Fruit fly (Drosophila melanogaster) whole organism, embryonic: ENCODE data around the gene Src64B.

Source experiments
- Abd-B ChIP-seq: fragments of 200-800 bp; sonication (Bioruptor generic); optimal IDR thresholded peaks from 2 replicates; lab custom pipeline; 2018; ENCODE audit warnings: missing biosample characterization, mild to moderate bottlenecking, missing genetic modification characterization, moderate library complexity
- Ada2b ChIP-seq: fragments of 200-800 bp; sonication (Bioruptor generic); IDR thresholded peaks from 2 replicates; pipeline ENCODE4 v1.3.6; 2022; ENCODE audit warnings: missing biosample characterization, missing genetic modification characterization
- Atf3 ChIP-seq: fragments of 200-800 bp; sonication (Bioruptor generic); optimal IDR thresholded peaks from 3 replicates; lab custom pipeline; 2016; ENCODE audit warnings: missing biosample characterization, missing genetic modification characterization
- Bteb2 ChIP-seq: fragments of 200-800 bp; sonication (Bioruptor generic); optimal IDR thresholded peaks from 2 replicates; lab custom pipeline; 2016; ENCODE audit warnings: missing biosample characterization, missing genetic modification characterization
- CG10321 ChIP-seq: fragments of 200-800 bp; sonication (Bioruptor generic); IDR thresholded peaks from 2 replicates; pipeline ENCODE4 v1.3.6; 2022; ENCODE audit warnings: missing biosample characterization, missing genetic modification characterization
- CG12071 ChIP-seq: fragments of 200-800 bp; sonication (Bioruptor generic); optimal IDR thresholded peaks from 3 replicates; lab custom pipeline; 2018; ENCODE audit warnings: missing biosample characterization, mild to moderate bottlenecking, missing genetic modification characterization
- CG13296 ChIP-seq: fragments of 200-800 bp; sonication (Bioruptor generic); optimal IDR thresholded peaks from 3 replicates; lab custom pipeline; 2018; ENCODE audit warnings: missing biosample characterization, mild to moderate bottlenecking, missing genetic modification characterization
- CG16815 ChIP-seq: fragments of 200-800 bp; sonication (Bioruptor generic); optimal IDR thresholded peaks from 3 replicates; lab custom pipeline; 2017; ENCODE audit warnings: missing biosample characterization, mild to moderate bottlenecking, missing genetic modification characterization
- CG1832 ChIP-seq: fragments of 200-800 bp; sonication (Bioruptor generic); optimal IDR thresholded peaks from 2 replicates; lab custom pipeline; 2017; ENCODE audit warnings: missing biosample characterization, mild to moderate bottlenecking, missing genetic modification characterization, inconsistent platforms
- CG2120 ChIP-seq: fragments of 200-800 bp; sonication (Bioruptor generic); optimal IDR thresholded peaks from 3 replicates; lab custom pipeline; 2016; ENCODE audit warnings: missing biosample characterization, missing genetic modification characterization
- CG3163 ChIP-seq: fragments of 200-800 bp; sonication (Bioruptor generic); optimal IDR thresholded peaks from 3 replicates; lab custom pipeline; 2016; ENCODE audit warnings: missing biosample characterization, missing genetic modification characterization
- CG3281 ChIP-seq: fragments of 200-800 bp; sonication (Bioruptor generic); optimal IDR thresholded peaks from 3 replicates; lab custom pipeline; 2017; ENCODE audit warnings: missing biosample characterization, mild to moderate bottlenecking, missing genetic modification characterization
- CG33213 ChIP-seq: fragments of 200-800 bp; sonication (Bioruptor generic); optimal IDR thresholded peaks from 3 replicates; lab custom pipeline; 2016; ENCODE audit warnings: missing biosample characterization, missing genetic modification characterization
- CG3407 ChIP-seq: fragments of 200-800 bp; sonication (Bioruptor generic); optimal IDR thresholded peaks from 2 replicates; lab custom pipeline; 2018; ENCODE audit warnings: missing biosample characterization, mild to moderate bottlenecking, missing genetic modification characterization
- CG3726 ChIP-seq: fragments of 200-800 bp; sonication (Bioruptor generic); IDR thresholded peaks from 3 replicates; pipeline ENCODE4, ENCODE4 v1.3.6; 2022; ENCODE audit warnings: missing biosample characterization, missing genetic modification characterization
- CG3838 ChIP-seq: fragments of 200-800 bp; sonication (Bioruptor generic); optimal IDR thresholded peaks from 3 replicates; lab custom pipeline; 2016; ENCODE audit warnings: missing biosample characterization, missing genetic modification characterization
- CG6272 ChIP-seq: fragments of 200-800 bp; sonication (Bioruptor generic); IDR thresholded peaks from 2 replicates; pipeline ENCODE4 v1.3.6; 2022; ENCODE audit warnings: missing biosample characterization, missing genetic modification characterization
- CG6683 ChIP-seq: fragments of 200-800 bp; sonication (Bioruptor generic); optimal IDR thresholded peaks from 2 replicates; lab custom pipeline; 2017; ENCODE audit warnings: missing biosample characterization, mild to moderate bottlenecking, missing genetic modification characterization, missing genetic modification reagents
- CHES-1-like ChIP-seq: fragments of 200-800 bp; sonication (Bioruptor generic); optimal IDR thresholded peaks from 2 replicates; lab custom pipeline; 2016; ENCODE audit warnings: missing biosample characterization, missing genetic modification characterization
- CkIIα-i1 ChIP-seq: fragments of 200-800 bp; sonication (Bioruptor generic); IDR thresholded peaks from 2 replicates; pipeline ENCODE4 v1.3.6; 2022; ENCODE audit warnings: missing biosample characterization, missing genetic modification characterization
- D ChIP-seq, 2 experiments: fragments of 200-800 bp in 1 of 2; fragments of >200 bp in 1 of 2; sonication (Bioruptor generic) in 1 of 2; optimal IDR thresholded peaks; 2 replicates in 1 of 2; 3 replicates in 1 of 2; lab custom pipeline; 2017; ENCODE audit warnings: mild to moderate bottlenecking in 1 of 2, missing biosample characterization in 1 of 2, missing genetic modification characterization in 1 of 2, missing genetic modification reagents in 1 of 2
- Dad ChIP-seq: fragments of 200-800 bp; sonication (Bioruptor generic); optimal IDR thresholded peaks from 3 replicates; lab custom pipeline; 2016; ENCODE audit warnings: missing biosample characterization, missing genetic modification characterization
- Dip2 ChIP-seq: fragments of 200-800 bp; sonication (Bioruptor generic); IDR thresholded peaks from 2 replicates; pipeline ENCODE4 v1.3.6; 2022; ENCODE audit warnings: missing biosample characterization, missing genetic modification characterization
- Ets65A ChIP-seq: fragments of 200-800 bp; sonication (Bioruptor generic); peaks from one replicate; lab custom pipeline; 2016; ENCODE audit warnings: missing biosample characterization, missing genetic modification characterization
- HLH4C ChIP-seq: fragments of 200-800 bp; sonication (Bioruptor generic); IDR thresholded peaks from 3 replicates; pipeline ENCODE4 v1.3.6; 2022; ENCODE audit warnings: missing biosample characterization, missing genetic modification characterization; ENCODE audit not compliant: partially characterized antibody
- Hr39 ChIP-seq: fragments of >200 bp; optimal IDR thresholded peaks from 2 replicates; lab custom pipeline; 2017
- MTF-1 ChIP-seq: fragments of 200-800 bp; sonication (Bioruptor generic); optimal IDR thresholded peaks from 2 replicates; lab custom pipeline; 2018; ENCODE audit warnings: missing biosample characterization, mild to moderate bottlenecking, missing genetic modification characterization, borderline replicate concordance
- Rx ChIP-seq: fragments of 200-800 bp; sonication (Bioruptor generic); IDR thresholded peaks from 2 replicates; pipeline ENCODE4 v1.3.6; 2022; ENCODE audit warnings: missing biosample characterization, missing genetic modification characterization
- Sin3A ChIP-seq: fragments of >200 bp; optimal IDR thresholded peaks from 2 replicates; lab custom pipeline; 2018
- Sry-β ChIP-seq: fragments of 200-800 bp; sonication (Bioruptor generic); optimal IDR thresholded peaks from 2 replicates; lab custom pipeline; 2018; ENCODE audit warnings: missing biosample characterization, mild to moderate bottlenecking, missing genetic modification characterization, moderate library complexity
- ac ChIP-seq: fragments of 200-800 bp; sonication (Bioruptor generic); optimal IDR thresholded peaks from 3 replicates; lab custom pipeline; 2017; ENCODE audit warnings: missing biosample characterization, mild to moderate bottlenecking, missing genetic modification characterization
- ato ChIP-seq: fragments of 200-800 bp; sonication (Bioruptor generic); IDR thresholded peaks from 2 replicates; pipeline ENCODE4 v1.3.6; 2022; ENCODE audit warnings: missing biosample characterization, missing genetic modification characterization; ENCODE audit not compliant: partially characterized antibody
- az2 ChIP-seq: fragments of 200-800 bp; sonication (Bioruptor generic); optimal IDR thresholded peaks from 3 replicates; lab custom pipeline; 2016; ENCODE audit warnings: missing biosample characterization, missing genetic modification characterization
- bbx ChIP-seq: fragments of 200-800 bp; sonication (Bioruptor generic); IDR thresholded peaks from 2 replicates; pipeline ENCODE4 v1.3.6; 2022; ENCODE audit warnings: missing biosample characterization, missing genetic modification characterization; ENCODE audit not compliant: partially characterized antibody
- caup ChIP-seq: fragments of 200-800 bp; sonication (Bioruptor generic); optimal IDR thresholded peaks from 3 replicates; lab custom pipeline; 2017; ENCODE audit warnings: missing biosample characterization, mild to moderate bottlenecking, missing genetic modification characterization, moderate library complexity; ENCODE audit not compliant: severe bottlenecking
- chn ChIP-seq: fragments of 200-800 bp; sonication (Bioruptor generic); optimal IDR thresholded peaks from 2 replicates; lab custom pipeline; 2016; ENCODE audit warnings: missing biosample characterization, missing genetic modification characterization
- disco-r ChIP-seq: fragments of 200-800 bp; sonication (Bioruptor generic); optimal IDR thresholded peaks from 2 replicates; lab custom pipeline; 2016; ENCODE audit warnings: missing biosample characterization, missing genetic modification characterization
- dmrt11E ChIP-seq: fragments of 200-800 bp; sonication (Bioruptor generic); optimal IDR thresholded peaks from 3 replicates; lab custom pipeline; 2018; ENCODE audit warnings: missing biosample characterization, mild to moderate bottlenecking, missing genetic modification characterization, moderate library complexity
- dmrt99B ChIP-seq: fragments of 200-800 bp; sonication (Bioruptor generic); optimal IDR thresholded peaks from 2 replicates; lab custom pipeline; 2018; ENCODE audit warnings: missing biosample characterization, mild to moderate bottlenecking, missing genetic modification characterization, moderate library complexity
- emc ChIP-seq: fragments of 200-800 bp; sonication (Bioruptor generic); optimal IDR thresholded peaks from 2 replicates; lab custom pipeline; 2016; ENCODE audit warnings: missing biosample characterization, missing genetic modification characterization
- onecut ChIP-seq: fragments of 200-800 bp; sonication (Bioruptor generic); IDR thresholded peaks from 2 replicates; pipeline ENCODE4 v1.3.6; 2022; ENCODE audit warnings: missing biosample characterization, missing genetic modification characterization
- p53 ChIP-seq: fragments of 200-800 bp; sonication (Bioruptor generic); optimal IDR thresholded peaks from 2 replicates; lab custom pipeline; 2016; ENCODE audit warnings: missing biosample characterization, missing genetic modification characterization
- row ChIP-seq: fragments of 200-800 bp; sonication (Bioruptor generic); IDR thresholded peaks from 3 replicates; pipeline ENCODE4 v1.3.6; 2022; ENCODE audit warnings: missing biosample characterization, missing genetic modification characterization
- sr ChIP-seq: fragments of 200-800 bp; sonication (Bioruptor generic); IDR thresholded peaks from 3 replicates; pipeline ENCODE4 v1.3.6; 2022; ENCODE audit warnings: missing biosample characterization, missing genetic modification characterization
- unpg ChIP-seq: fragments of 200-800 bp; sonication (Bioruptor generic); optimal IDR thresholded peaks from 3 replicates; lab custom pipeline; 2018; ENCODE audit warnings: missing biosample characterization, mild to moderate bottlenecking, missing genetic modification characterization, moderate library complexity
- usp ChIP-seq: fragments of >200 bp; optimal IDR thresholded peaks from 2 replicates; lab custom pipeline; 2017; ENCODE audit warnings: missing biosample characterization, missing genetic modification characterization
- vfl ChIP-seq: fragments of 200-800 bp; sonication (Bioruptor generic); optimal IDR thresholded peaks from 2 replicates; lab custom pipeline; 2016; ENCODE audit warnings: missing biosample characterization, missing genetic modification characterization
- zen2 ChIP-seq: fragments of 200-800 bp; sonication (Bioruptor generic); IDR thresholded peaks from 3 replicates; pipeline ENCODE4 v1.3.6; 2022; ENCODE audit warnings: missing biosample characterization, missing genetic modification characterization; ENCODE audit not compliant: partially characterized antibody

Src64B gene

dm6 chr3L:4625387-4626386 is at the start of gene Src64B (continued):
- no peak for TF ChIP-seq dmrt11E (tag; lab: Kevin White, UChicago)
- TF ChIP-seq zen2 (GFP tag; lab: Robert Waterston, UW), result no peak; the same call in 2 of the 3 replicates
- TF ChIP-seq ato, result 0 out of 2 replicates have a peak, but pooled peaks have one; percentile 60
- no peak for TF ChIP-seq Dip2
- no peak for TF ChIP-seq CG3726 (GFP tag; lab: Robert Waterston, UW)
- peak; percentile 11 for TF ChIP-seq dmrt99B (tag; lab: Kevin White, UChicago)
- TF ChIP-seq CG16815 (GFP tag; lab: Kevin White, UChicago), result no peak
- peak; percentile 33 for TF ChIP-seq caup (GFP tag; lab: Kevin White, UChicago)
- peak; percentile 86 for TF ChIP-seq CG10321 (GFP tag; lab: Robert Waterston, UW)
- peak; percentile 14 for TF ChIP-seq vfl (GFP tag; lab: Kevin White, UChicago)
- TF ChIP-seq CG6683 (GFP tag; lab: Kevin White, UChicago), result no peak
- no peak for TF ChIP-seq Hr39 (lab: Kevin White, UChicago)
- TF ChIP-seq row, result peak; percentile 63
- TF ChIP-seq HLH4C (GFP tag; lab: Robert Waterston, UW), result peak; percentile 61
- peak; percentile 25 for TF ChIP-seq D (optimal IDR thresholded peaks at IDR 0.05; lab: Kevin White, UChicago)
- no peak for TF ChIP-seq D (GFP tag; optimal IDR thresholded peaks at IDR 0.05; lab: Kevin White, UChicago)
- TF ChIP-seq CG3407 (GFP tag; lab: Kevin White, UChicago), result no peak
- peak; percentile 9 for TF ChIP-seq ac
- no peak for TF ChIP-seq Sry-β
- no peak for TF ChIP-seq Rx (GFP tag; lab: Robert Waterston, UW)
- no peak for TF ChIP-seq Bteb2 (GFP tag; lab: Kevin White, UChicago)
- TF ChIP-seq disco-r, result no peak
- TF ChIP-seq p53 (GFP tag; lab: Kevin White, UChicago), result no peak
- TF ChIP-seq onecut (GFP tag; lab: Robert Waterston, UW), result peak; percentile 49; the same call in 1 of the 2 replicates
- no peak for TF ChIP-seq Atf3 (GFP tag; lab: Kevin White, UChicago)
- TF ChIP-seq CG3838 (GFP tag; lab: Kevin White, UChicago), result no peak
- peak; percentile 19 for TF ChIP-seq MTF-1
- TF ChIP-seq Ets65A (GFP tag; lab: Kevin White, UChicago), result no peak
- peak; percentile 22 for TF ChIP-seq CG3281 (GFP tag; lab: Kevin White, UChicago)
- no peak for TF ChIP-seq Dad (GFP tag; lab: Kevin White, UChicago)
- no peak for TF ChIP-seq CG2120 (GFP tag; lab: Kevin White, UChicago)
- peak; percentile 20 for TF ChIP-seq CG33213
- no peak for TF ChIP-seq Abd-B (GFP tag; lab: Kevin White, UChicago)
- TF ChIP-seq sr, result peak; percentile 37; the same call in 1 of the 3 replicates
- TF ChIP-seq Ada2b (GFP tag; lab: Robert Waterston, UW), result no peak
- TF ChIP-seq CG12071 (GFP tag; lab: Kevin White, UChicago), result peak; percentile 27
- peak; percentile 1 for TF ChIP-seq CG13296 (GFP tag; lab: Kevin White, UChicago)
- no peak for TF ChIP-seq az2 (GFP tag; lab: Kevin White, UChicago)
- peak; percentile 97 for TF ChIP-seq CG1832 (GFP tag; lab: Kevin White, UChicago)
- TF ChIP-seq unpg, result peak; percentile 28
- peak; percentile 73; the same call in 1 of the 2 replicates for TF ChIP-seq bbx (GFP tag; lab: Robert Waterston, UW)
- peak; percentile 11 for TF ChIP-seq chn (GFP tag; lab: Kevin White, UChicago)
- peak; percentile 85 for TF ChIP-seq CG3163 (GFP tag; lab: Kevin White, UChicago)
- no peak for TF ChIP-seq CG6272
- TF ChIP-seq CkIIα-i1 (GFP tag; lab: Robert Waterston, UW), result no peak
- no peak for TF ChIP-seq emc (GFP tag; lab: Kevin White, UChicago)
- TF ChIP-seq Sin3A, result no peak
- no peak for TF ChIP-seq usp
- TF ChIP-seq CHES-1-like, result peak; percentile 2
